Fruit fly (Drosophila melanogaster): ENCODE measurements around the gene CG4565.

Gene CG4565

dm6 chr3R:10826796-10827524 is 25.6 kb upstream of the CG4565 start, which contains the start of gene Cad86C (continued):
- no peak for TF ChIP-seq CTCF (GFP tag; optimal IDR thresholded peaks at IDR 0.05)
- TF ChIP-seq zen2 (GFP tag; IDR thresholded peaks at IDR 0.05; ENCODE audit: partially characterized antibody) = peak; percentile 71; the same call in 2 of the 3 replicates
- no peak for TF ChIP-seq tio (GFP tag; optimal IDR thresholded peaks at IDR 0.05)
- peak; percentile 51 for TF ChIP-seq D19B (GFP tag; optimal IDR thresholded peaks at IDR 0.05)
- no peak for TF ChIP-seq CG31388 (GFP tag; optimal IDR thresholded peaks at IDR 0.05)
- peak; percentile 61 for TF ChIP-seq CG13287 (GFP tag; IDR thresholded peaks at IDR 0.05; ENCODE audit: partially characterized antibody)
- no peak for TF ChIP-seq Myb (GFP tag; optimal IDR thresholded peaks at IDR 0.05)
- no peak for TF ChIP-seq CG31441 (GFP tag; IDR thresholded peaks at IDR 0.05)
- no peak for TF ChIP-seq NFAT (GFP tag; IDR thresholded peaks at IDR 0.05)
- no peak for TF ChIP-seq Ptx1 (GFP tag; IDR thresholded peaks at IDR 0.05)
- TF ChIP-seq CG5245 (GFP tag; optimal IDR thresholded peaks at IDR 0.05) = no peak
- TF ChIP-seq al (GFP tag; IDR thresholded peaks at IDR 0.05) = no peak
- peak; percentile 93 for TF ChIP-seq CG4360 (GFP tag; IDR thresholded peaks at IDR 0.05)
- TF ChIP-seq danr (GFP tag; IDR thresholded peaks at IDR 0.05) = no peak
- no peak for TF ChIP-seq CG7987 (GFP tag; optimal IDR thresholded peaks at IDR 0.05)
- TF ChIP-seq knrl (GFP tag; IDR thresholded peaks at IDR 0.05; ENCODE audit: partially characterized antibody) = no peak
- TF ChIP-seq ken (GFP tag; IDR thresholded peaks at IDR 0.05) = no peak
- 0 out of 3 replicates have a peak, but pooled peaks have one; percentile 61 for TF ChIP-seq Doc3 (GFP tag; IDR thresholded peaks at IDR 0.05; ENCODE audit: partially characterized antibody)
- no peak for TF ChIP-seq CG32767 (GFP tag; IDR thresholded peaks at IDR 0.05)
- TF ChIP-seq HmgD (GFP tag; optimal IDR thresholded peaks at IDR 0.05) = no peak
- no peak for TF ChIP-seq Sox102F (GFP tag; optimal IDR thresholded peaks at IDR 0.05)
- no peak for TF ChIP-seq CG30020 (tag; optimal IDR thresholded peaks at IDR 0.05)
- TF ChIP-seq Lhr (GFP tag; optimal IDR thresholded peaks at IDR 0.05) = no peak
- TF ChIP-seq CHES-1-like (GFP tag; optimal IDR thresholded peaks at IDR 0.05) = no peak
- TF ChIP-seq CG17359 (tag; optimal IDR thresholded peaks at IDR 0.05) = no peak
- TF ChIP-seq Meics (GFP tag; optimal IDR thresholded peaks at IDR 0.05) = no peak
- peak; percentile 91 for TF ChIP-seq CG12769 (tag; optimal IDR thresholded peaks at IDR 0.05)
- TF ChIP-seq pho (GFP tag; optimal IDR thresholded peaks at IDR 0.05) = no peak
- TF ChIP-seq hbn (GFP tag; IDR thresholded peaks at IDR 0.05; ENCODE audit: partially characterized antibody) = peak; percentile 52
- TF ChIP-seq nau (GFP tag; optimal IDR thresholded peaks at IDR 0.05) = no peak
- no peak for TF ChIP-seq CoRest (tag; optimal IDR thresholded peaks at IDR 0.05)
- no peak for TF ChIP-seq CG2875 (GFP tag; optimal IDR thresholded peaks at IDR 0.05)
- TF ChIP-seq Med (GFP tag) = peak; percentile 43
- no peak for TF ChIP-seq CG6813 (GFP tag; optimal IDR thresholded peaks at IDR 0.05)
- no peak for TF ChIP-seq CG6654 (GFP tag; optimal IDR thresholded peaks at IDR 0.05)
- TF ChIP-seq CG9437 (GFP tag; optimal IDR thresholded peaks at IDR 0.05) = no peak
- TF ChIP-seq bcd (GFP tag; optimal IDR thresholded peaks at IDR 0.05) = no peak
- TF ChIP-seq CG14014 (GFP tag; IDR thresholded peaks at IDR 0.05) = no peak
- peak; percentile 97 for TF ChIP-seq yki (optimal IDR thresholded peaks at IDR 0.05)
- no peak for TF ChIP-seq Stat92E (GFP tag; optimal IDR thresholded peaks at IDR 0.05)
- no peak for TF ChIP-seq lmd (GFP tag; IDR thresholded peaks at IDR 0.05)
- TF ChIP-seq grn (GFP tag; optimal IDR thresholded peaks at IDR 0.05) = peak; percentile 36
- TF ChIP-seq CG12299 (tag; optimal IDR thresholded peaks at IDR 0.05) = no peak
- no peak for TF ChIP-seq psq (GFP tag; optimal IDR thresholded peaks at IDR 0.05)
- 0 out of 3 replicates have a peak, but pooled peaks have one; percentile 21 for TF ChIP-seq Dbx (GFP tag; IDR thresholded peaks at IDR 0.05)
- TF ChIP-seq ase (GFP tag; IDR thresholded peaks at IDR 0.05) = no peak
- TF ChIP-seq cad (GFP tag; optimal IDR thresholded peaks at IDR 0.05) = no peak
- no peak for TF ChIP-seq gcm2 (GFP tag; optimal IDR thresholded peaks at IDR 0.05)
- TF ChIP-seq pum (GFP tag; optimal IDR thresholded peaks at IDR 0.05) = no peak
- TF ChIP-seq Jarid2 (GFP tag; optimal IDR thresholded peaks at IDR 0.05) = peak; percentile 83

Data from whole organism, embryonic.